Fruit fly (Drosophila melanogaster) whole organism, embryonic: ENCODE measurements around the gene Snr1.
A peak's percentile ranks its signal among the peaks of the same experiment; 100 is the strongest.

Source experiments
- ATbp ChIP-seq: fragments of 200-800 bp; sonication (Bioruptor generic); optimal IDR thresholded peaks from 2 replicates; lab custom pipeline; 2017; ENCODE audit warnings: missing biosample characterization, mild to moderate bottlenecking, missing genetic modification characterization, missing genetic modification reagents
- Atf-2 ChIP-seq: fragments of 200-800 bp; sonication (Bioruptor generic); optimal IDR thresholded peaks from 2 replicates; lab custom pipeline; 2016; ENCODE audit warnings: missing biosample characterization, missing genetic modification characterization
- Atf6 ChIP-seq: fragments of 200-800 bp; sonication (Bioruptor generic); IDR thresholded peaks from 2 replicates; pipeline ENCODE4 v1.3.6; 2022; ENCODE audit warnings: missing biosample characterization, missing genetic modification characterization
- Bgb ChIP-seq: fragments of 200-800 bp; sonication (Bioruptor generic); IDR thresholded peaks from 2 replicates; pipeline ENCODE4 v1.3.6; 2022; ENCODE audit warnings: missing biosample characterization, missing genetic modification characterization; ENCODE audit not compliant: partially characterized antibody
- Bteb2 ChIP-seq: fragments of 200-800 bp; sonication (Bioruptor generic); optimal IDR thresholded peaks from 2 replicates; lab custom pipeline; 2016; ENCODE audit warnings: missing biosample characterization, missing genetic modification characterization
- CG10147 ChIP-seq: fragments of 200-800 bp; sonication (Bioruptor generic); optimal IDR thresholded peaks from 2 replicates; lab custom pipeline; 2019; ENCODE audit warnings: missing biosample characterization, mild to moderate bottlenecking, missing genetic modification characterization, moderate library complexity
- CG14050 ChIP-seq: fragments of 200-800 bp; sonication (Bioruptor generic); IDR thresholded peaks from 3 replicates; pipeline ENCODE4 v1.3.6; 2022; ENCODE audit warnings: missing biosample characterization, missing genetic modification characterization
- CG14860 ChIP-seq: fragments of 200-800 bp; sonication (Bioruptor generic); IDR thresholded peaks from 3 replicates; pipeline ENCODE4 v1.3.6; 2022; ENCODE audit warnings: missing biosample characterization, missing genetic modification characterization; ENCODE audit not compliant: partially characterized antibody
- CG15514 ChIP-seq: fragments of 200-800 bp; sonication (Bioruptor generic); optimal IDR thresholded peaks from 3 replicates; lab custom pipeline; 2017; ENCODE audit warnings: missing biosample characterization, missing genetic modification characterization, mild to moderate bottlenecking, moderate library complexity, missing genetic modification reagents
- CG15696 ChIP-seq: fragments of 200-800 bp; sonication (Bioruptor generic); optimal IDR thresholded peaks from 2 replicates; lab custom pipeline; 2019; ENCODE audit warnings: missing biosample characterization, mild to moderate bottlenecking, missing genetic modification characterization, moderate library complexity
- CG16779 ChIP-seq: fragments of 200-800 bp; sonication (Bioruptor generic); IDR thresholded peaks from 2 replicates; pipeline ENCODE4 v1.3.6; 2022; ENCODE audit warnings: missing biosample characterization, missing genetic modification characterization
- CG16815 ChIP-seq: fragments of 200-800 bp; sonication (Bioruptor generic); optimal IDR thresholded peaks from 3 replicates; lab custom pipeline; 2017; ENCODE audit warnings: missing biosample characterization, mild to moderate bottlenecking, missing genetic modification characterization
- CG17385 ChIP-seq: fragments of 200-800 bp; sonication (Bioruptor generic); optimal IDR thresholded peaks from 3 replicates; lab custom pipeline; 2018; ENCODE audit warnings: missing biosample characterization, mild to moderate bottlenecking, missing genetic modification characterization
- CG3065 ChIP-seq: fragments of 200-800 bp; sonication (Bioruptor generic); optimal IDR thresholded peaks from 2 replicates; lab custom pipeline; 2016; ENCODE audit warnings: missing biosample characterization, missing genetic modification characterization
- CG33213 ChIP-seq: fragments of 200-800 bp; sonication (Bioruptor generic); optimal IDR thresholded peaks from 3 replicates; lab custom pipeline; 2016; ENCODE audit warnings: missing biosample characterization, missing genetic modification characterization
- CG4730 ChIP-seq: fragments of 200-800 bp; sonication (Bioruptor generic); IDR thresholded peaks from 2 replicates; pipeline ENCODE4 v1.3.6; 2022; ENCODE audit warnings: missing biosample characterization, missing genetic modification characterization
- CG6813 ChIP-seq: fragments of 200-800 bp; sonication (Bioruptor generic); optimal IDR thresholded peaks from 2 replicates; lab custom pipeline; 2017; ENCODE audit warnings: missing biosample characterization, missing genetic modification characterization, mild to moderate bottlenecking, moderate library complexity, missing genetic modification reagents
- CG8478 ChIP-seq: fragments of >200 bp; optimal IDR thresholded peaks from 2 replicates; lab custom pipeline; 2018
- CG8924 ChIP-seq: fragments of 200-800 bp; optimal IDR thresholded peaks from 3 replicates; lab custom pipeline; 2019; ENCODE audit warnings: missing biosample characterization, mild to moderate bottlenecking, missing genetic modification characterization, moderate library complexity
- CG9437 ChIP-seq: fragments of 200-800 bp; sonication (Bioruptor generic); optimal IDR thresholded peaks from 2 replicates; lab custom pipeline; 2018; ENCODE audit warnings: missing biosample characterization, mild to moderate bottlenecking, missing genetic modification characterization
- D19B ChIP-seq: fragments of 200-800 bp; sonication (Bioruptor generic); optimal IDR thresholded peaks from 2 replicates; lab custom pipeline; 2017; ENCODE audit warnings: missing biosample characterization, mild to moderate bottlenecking, missing genetic modification characterization
- GATAe ChIP-seq: fragments of 200-800 bp; sonication (Bioruptor generic); conservative IDR thresholded peaks from 2 replicates; pipeline ENCODE4 v1.3.6; 2022; ENCODE audit warnings: missing biosample characterization, missing genetic modification characterization
- HLH54F ChIP-seq: fragments of 200-800 bp; sonication (Bioruptor generic); optimal IDR thresholded peaks from 3 replicates; lab custom pipeline; 2016; ENCODE audit warnings: missing biosample characterization, missing genetic modification characterization
- HmgZ ChIP-seq: fragments of 200-800 bp; sonication (Bioruptor generic); optimal IDR thresholded peaks from 2 replicates; lab custom pipeline; 2018; ENCODE audit warnings: missing biosample characterization, mild to moderate bottlenecking, missing genetic modification characterization
- Hmx ChIP-seq: fragments of 200-800 bp; sonication (Bioruptor generic); optimal IDR thresholded peaks from 2 replicates; lab custom pipeline; 2016; ENCODE audit warnings: missing biosample characterization, missing genetic modification characterization
- Hr3 ChIP-seq: fragments of 200-800 bp; sonication (Bioruptor generic); optimal IDR thresholded peaks from 3 replicates; lab custom pipeline; 2016; ENCODE audit warnings: missing biosample characterization, missing genetic modification characterization
- Nf-YA ChIP-seq: fragments of 200-800 bp; sonication (Bioruptor generic); IDR thresholded peaks from 2 replicates; pipeline ENCODE4 v1.3.6; 2022; ENCODE audit warnings: missing biosample characterization, missing genetic modification characterization
- Pdp1 ChIP-seq, 2 experiments: fragments of 200-800 bp; sonication (Bioruptor generic); optimal IDR thresholded peaks; 3 replicates each; lab custom pipeline; 2016; ENCODE audit warnings: missing biosample characterization in 2 of 2, missing genetic modification characterization in 2 of 2, mild to moderate bottlenecking in 1 of 2, moderate library complexity in 1 of 2
- ato ChIP-seq: fragments of 200-800 bp; sonication (Bioruptor generic); IDR thresholded peaks from 2 replicates; pipeline ENCODE4 v1.3.6; 2022; ENCODE audit warnings: missing biosample characterization, missing genetic modification characterization; ENCODE audit not compliant: partially characterized antibody
- bowl ChIP-seq: fragments of 200-800 bp; sonication (Bioruptor generic); IDR thresholded peaks from 2 replicates; pipeline ENCODE4 v1.3.6; 2022; ENCODE audit warnings: missing biosample characterization, missing genetic modification characterization
- br ChIP-seq: fragments of >200 bp; optimal IDR thresholded peaks from 2 replicates; lab custom pipeline; 2017
- cg ChIP-seq: fragments of 200-800 bp; sonication (Bioruptor generic); optimal IDR thresholded peaks from 3 replicates; lab custom pipeline; 2019; ENCODE audit warnings: missing biosample characterization, mild to moderate bottlenecking, missing genetic modification characterization, moderate library complexity
- fu2 ChIP-seq: fragments of 200-800 bp; sonication (Bioruptor generic); optimal IDR thresholded peaks from 2 replicates; lab custom pipeline; 2016; ENCODE audit warnings: missing biosample characterization, missing genetic modification characterization
- jigr1 ChIP-seq: fragments of 200-800 bp; sonication (Bioruptor generic); IDR thresholded peaks from 3 replicates; pipeline ENCODE4 v1.3.6; 2022; ENCODE audit warnings: missing biosample characterization, missing genetic modification characterization
- ken ChIP-seq: fragments of 200-800 bp; sonication (Bioruptor generic); IDR thresholded peaks from 3 replicates; pipeline ENCODE4 v1.3.6; 2022; ENCODE audit warnings: missing biosample characterization, missing genetic modification characterization
- kni ChIP-seq: fragments of 200-800 bp; sonication (Bioruptor generic); optimal IDR thresholded peaks from 3 replicates; lab custom pipeline; 2017; ENCODE audit warnings: mild to moderate bottlenecking, missing biosample characterization, missing genetic modification reagents, missing genetic modification characterization
- lbe ChIP-seq: fragments of 200-800 bp; sonication (Bioruptor generic); optimal IDR thresholded peaks from 2 replicates; lab custom pipeline; 2016; ENCODE audit warnings: missing biosample characterization, mild to moderate bottlenecking, missing genetic modification characterization
- lov ChIP-seq, 2 experiments: fragments of 200-800 bp in 1 of 2; fragments of >200 bp in 1 of 2; sonication (Bioruptor generic) in 1 of 2; IDR thresholded peaks in 1 of 2; optimal IDR thresholded peaks in 1 of 2; 2 replicates in 1 of 2; 3 replicates in 1 of 2; pipeline versions ENCODE4 v1.3.6 to Lab custom; 2017 to 2022; ENCODE audit warnings: missing biosample characterization in 1 of 2, missing genetic modification characterization in 1 of 2
- mirr ChIP-seq: fragments of 200-800 bp; sonication (Bioruptor generic); optimal IDR thresholded peaks from 3 replicates; lab custom pipeline; 2018; ENCODE audit warnings: missing biosample characterization, mild to moderate bottlenecking, missing genetic modification characterization
- pfk ChIP-seq: fragments of 200-800 bp; sonication (Bioruptor generic); optimal IDR thresholded peaks from 2 replicates; lab custom pipeline; 2018; ENCODE audit warnings: missing biosample characterization, mild to moderate bottlenecking, missing genetic modification characterization, moderate library complexity
- phol ChIP-seq: fragments of 200-800 bp; sonication (Bioruptor generic); optimal IDR thresholded peaks from 3 replicates; lab custom pipeline; 2018; ENCODE audit warnings: missing biosample characterization, mild to moderate bottlenecking, missing genetic modification characterization, moderate library complexity
- pros ChIP-seq: fragments of 200-800 bp; sonication (Bioruptor generic); optimal IDR thresholded peaks from 3 replicates; lab custom pipeline; 2019; ENCODE audit warnings: missing biosample characterization, mild to moderate bottlenecking, missing genetic modification characterization, moderate library complexity
- ranshi ChIP-seq: fragments of 200-800 bp; sonication (Bioruptor generic); IDR thresholded peaks from 2 replicates; pipeline ENCODE4 v1.3.6; 2022; ENCODE audit warnings: missing biosample characterization, missing genetic modification characterization
- rib ChIP-seq: fragments of 200-800 bp; sonication (Bioruptor generic); IDR thresholded peaks from 2 replicates; pipeline ENCODE4 v1.3.6; 2022; ENCODE audit warnings: missing biosample characterization, missing genetic modification characterization
- schlank ChIP-seq: fragments of 200-800 bp; sonication (Bioruptor generic); optimal IDR thresholded peaks from 2 replicates; lab custom pipeline; 2018; ENCODE audit warnings: missing biosample characterization, mild to moderate bottlenecking, missing genetic modification characterization
- scrt ChIP-seq: fragments of 200-800 bp; sonication (Bioruptor generic); optimal IDR thresholded peaks from 2 replicates; lab custom pipeline; 2018; ENCODE audit warnings: missing biosample characterization, mild to moderate bottlenecking, missing genetic modification characterization, moderate library complexity
- sim ChIP-seq: fragments of 200-800 bp; sonication (Bioruptor generic); IDR thresholded peaks from 2 replicates; pipeline ENCODE4 v1.3.6; 2022; ENCODE audit warnings: missing biosample characterization, missing genetic modification characterization
- tap ChIP-seq: fragments of 200-800 bp; optimal IDR thresholded peaks from 3 replicates; lab custom pipeline; 2019; ENCODE audit warnings: missing biosample characterization, mild to moderate bottlenecking, missing genetic modification characterization, moderate library complexity
- unpg ChIP-seq: fragments of 200-800 bp; sonication (Bioruptor generic); optimal IDR thresholded peaks from 3 replicates; lab custom pipeline; 2018; ENCODE audit warnings: missing biosample characterization, mild to moderate bottlenecking, missing genetic modification characterization, moderate library complexity
- zfh1 ChIP-seq: fragments of 200-800 bp; sonication (Bioruptor generic); IDR thresholded peaks from 3 replicates; pipeline ENCODE4 v1.3.6; 2022; ENCODE audit warnings: missing biosample characterization, missing genetic modification characterization
- zfh2 ChIP-seq: fragments of 200-800 bp; sonication (Bioruptor generic); optimal IDR thresholded peaks from 2 replicates; lab custom pipeline; 2016; ENCODE audit warnings: missing biosample characterization, missing genetic modification characterization

The Snr1 gene

dm6 chr3R:5518627-5519026, 47.9 kb downstream of the Snr1 start (continued):
- TF ChIP-seq GATAe (no peak), br (lab: Kevin White, UChicago) (no peak), Hmx (GFP tag; lab: Kevin White, UChicago) (no peak), mirr (GFP tag; lab: Kevin White, UChicago) (no peak), CG15696 (tag; lab: Kevin White, UChicago) (no peak), pros (GFP tag; lab: Kevin White, UChicago) (no peak), HmgZ (tag; lab: Kevin White, UChicago) (no peak), CG14050 (GFP tag; lab: Robert Waterston, UW) (peak; percentile 9; the same call in 1 of the 3 replicates), ken (GFP tag; lab: Robert Waterston, UW) (peak; percentile 60; the same call in 1 of the 3 replicates), ranshi (peak; percentile 30; the same call in 1 of the 2 replicates), CG15514 (GFP tag; lab: Kevin White, UChicago) (no peak), fu2 (GFP tag; lab: Kevin White, UChicago) (no peak), bowl (no peak), tap (peak; percentile 60), lov (optimal IDR thresholded peaks at IDR 0.05; lab: Kevin White, UChicago) (no peak), lov (GFP tag; IDR thresholded peaks at IDR 0.05; lab: Robert Waterston, UW) (0 out of 3 replicates have a peak, but pooled peaks have one; percentile 49), Hr3 (GFP tag; lab: Kevin White, UChicago) (peak; percentile 11), Bteb2 (GFP tag; lab: Kevin White, UChicago) (peak; percentile 22), lbe (no peak), CG10147 (GFP tag; lab: Kevin White, UChicago) (no peak), rib (GFP tag; lab: Robert Waterston, UW) (no peak), HLH54F (GFP tag; lab: Kevin White, UChicago) (no peak), CG3065 (GFP tag; lab: Kevin White, UChicago) (peak; percentile 29), CG33213 (GFP tag; lab: Kevin White, UChicago) (no peak), cg (GFP tag; lab: Kevin White, UChicago) (no peak), ATbp (GFP tag; lab: Kevin White, UChicago) (peak; percentile 67), kni (GFP tag; lab: Kevin White, UChicago) (no peak), pfk (GFP tag; lab: Kevin White, UChicago) (no peak), CG8478 (no peak), sim (0 out of 2 replicates have a peak, but pooled peaks have one; percentile 32), jigr1 (no peak), CG4730 (no peak), CG16779 (no peak), unpg (peak; percentile 66), Atf6 (GFP tag; lab: Robert Waterston, UW) (0 out of 2 replicates have a peak, but pooled peaks have one; percentile 18), scrt (no peak), CG16815 (GFP tag; lab: Kevin White, UChicago) (peak; percentile 21), CG9437 (GFP tag; lab: Kevin White, UChicago) (peak; percentile 48), Atf-2 (GFP tag; lab: Kevin White, UChicago) (peak; percentile 44), Bgb (no peak), Nf-YA (GFP tag; lab: Robert Waterston, UW) (no peak), CG14860 (GFP tag; lab: Robert Waterston, UW) (no peak), Pdp1 (GFP tag; optimal IDR thresholded peaks at IDR 0.05; lab: Kevin White, UChicago) (peak; percentile 37 to 48), zfh2 (GFP tag; lab: Kevin White, UChicago) (peak; percentile 36), phol (tag; lab: Kevin White, UChicago) (peak; percentile 64), schlank (tag; lab: Kevin White, UChicago) (no peak), CG8924 (tag; lab: Kevin White, UChicago) (peak; percentile 41), ato (GFP tag; lab: Robert Waterston, UW) (no peak), D19B (GFP tag; lab: Kevin White, UChicago) (peak; percentile 17), CG17385 (peak; percentile 28), CG6813 (GFP tag; lab: Kevin White, UChicago) (no peak), zfh1 (GFP tag; lab: Robert Waterston, UW) (peak; percentile 72)
